Worm (Caenorhabditis elegans) whole organism, late embryonic: ENCODE measurements around the gene K02E2.1.

Source experiments
- Y22D7AL.16 ChIP-seq: sonication (generic microtip); optimal IDR thresholded peaks from 2 replicates; lab custom pipeline; 2016; ENCODE audit warnings: missing genetic modification characterization, missing compliant biosample characterization
- ama-1 ChIP-seq: fragments of 150-350 bp; optimal IDR thresholded peaks from 2 replicates; lab custom pipeline; 2014
- dve-1 ChIP-seq: sonication (generic microtip); optimal IDR thresholded peaks from 2 replicates; lab custom pipeline; 2017; ENCODE audit warnings: antibody characterized with exemption, mild to moderate bottlenecking, missing genetic modification characterization, missing compliant biosample characterization
- hlh-30 ChIP-seq: sonication (generic microtip); optimal IDR thresholded peaks from 2 replicates; lab custom pipeline; 2017; ENCODE audit warnings: antibody characterized with exemption, missing genetic modification characterization, missing compliant biosample characterization; ENCODE audit not compliant: insufficient read depth
- mec-3 ChIP-seq: sonication (generic microtip); optimal IDR thresholded peaks from 2 replicates; lab custom pipeline; 2016; ENCODE audit warnings: borderline replicate concordance, missing genetic modification characterization, missing compliant biosample characterization
- nhr-232 ChIP-seq: sonication (generic microtip); optimal IDR thresholded peaks from 2 replicates; lab custom pipeline; 2016; ENCODE audit warnings: missing genetic modification characterization, missing compliant biosample characterization
- pax-1 ChIP-seq: fragments of 150-350 bp; optimal IDR thresholded peaks from 2 replicates; lab custom pipeline; 2014; ENCODE audit warnings: missing biosample characterization, missing genetic modification characterization
- pha-4 ChIP-seq: fragments of 150-350 bp; optimal IDR thresholded peaks from 2 replicates; lab custom pipeline; 2018; ENCODE audit warnings: missing biosample characterization, missing genetic modification reagents, missing genetic modification characterization
- rnt-1 ChIP-seq: sonication (generic microtip); optimal IDR thresholded peaks from 2 replicates; lab custom pipeline; 2016; ENCODE audit warnings: missing genetic modification characterization, missing compliant biosample characterization
- syd-9 ChIP-seq: sonication (generic microtip); optimal IDR thresholded peaks from 2 replicates; lab custom pipeline; 2016; ENCODE audit warnings: mild to moderate bottlenecking, missing genetic modification characterization, moderate library complexity, missing compliant biosample characterization
- tbx-2 ChIP-seq: sonication (generic microtip); optimal IDR thresholded peaks from 2 replicates; lab custom pipeline; 2016; ENCODE audit warnings: missing genetic modification characterization, missing compliant biosample characterization
- ttx-3 ChIP-seq: sonication (generic microtip); optimal IDR thresholded peaks from 2 replicates; lab custom pipeline; 2016; ENCODE audit warnings: missing genetic modification reagents, missing genetic modification characterization, missing compliant biosample characterization
- zip-5 ChIP-seq: sonication (generic microtip); optimal IDR thresholded peaks from 2 replicates; lab custom pipeline; 2016; ENCODE audit warnings: missing genetic modification characterization, missing compliant biosample characterization

ce11 chrV:20335264-20335663 lies 16.0 kb upstream of the K02E2.1 start, which contains the start of gene Y38H6A.5:
- TF ChIP-seq rnt-1 (tag; lab: Kevin White, UChicago) (no peak), nhr-232 (tag; lab: Kevin White, UChicago) (no peak), dve-1 (tag; lab: Kevin White, UChicago) (no peak), pha-4 (tag; lab: Kevin White, UChicago) (no peak), pax-1 (tag; lab: Kevin White, UChicago) (no peak), hlh-30 (tag; lab: Kevin White, UChicago) (no peak), ama-1 (lab: Kevin White, UChicago) (no peak), ttx-3 (tag; lab: Kevin White, UChicago) (no peak), tbx-2 (tag; lab: Kevin White, UChicago) (no peak), syd-9 (tag; lab: Kevin White, UChicago) (no peak), Y22D7AL.16 (tag; lab: Kevin White, UChicago) (no peak), zip-5 (tag; lab: Kevin White, UChicago) (no peak), mec-3 (no peak)
